Worm (Caenorhabditis elegans): ENCODE data around the gene his-6.

DNA sequence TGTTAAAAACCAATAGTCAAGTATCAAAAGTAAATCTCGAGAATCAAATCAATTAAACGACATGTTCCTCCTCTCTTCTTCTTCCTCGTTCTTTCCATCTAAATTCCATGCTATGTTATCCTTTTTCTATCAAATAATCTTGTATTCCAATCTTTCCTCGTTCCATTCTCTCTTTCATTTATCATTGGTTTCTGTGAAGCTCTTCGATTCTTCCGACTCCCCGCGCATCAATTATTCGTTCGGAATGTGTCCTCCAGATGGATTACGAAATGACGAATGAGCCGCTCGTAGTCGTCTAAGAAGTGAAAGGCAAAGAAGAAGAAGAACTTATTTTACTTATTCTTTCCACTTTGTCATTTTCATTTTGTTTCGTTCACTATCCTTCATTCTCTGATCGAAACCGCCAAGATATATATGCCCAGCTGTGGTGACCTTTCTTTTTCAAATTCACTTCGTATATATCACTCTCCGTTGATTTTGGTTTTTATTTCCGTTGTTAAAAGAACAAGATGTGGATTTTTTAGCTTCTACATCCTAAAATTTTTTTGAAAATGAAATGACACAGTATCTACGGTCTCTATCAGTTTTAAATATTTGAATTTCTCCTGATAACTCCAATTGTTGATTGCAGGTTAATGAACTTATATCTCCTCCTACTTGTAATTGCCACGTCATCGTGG lies 40.4 kb downstream of the his-6 start, which contains the start of gene pxn-1:
- TF ChIP-seq che-1 (tag; optimal IDR thresholded peaks at IDR 0.05) = no peak
- no peak for TF ChIP-seq syd-9 (tag; optimal IDR thresholded peaks at IDR 0.05)
- TF ChIP-seq pros-1 (tag; optimal IDR thresholded peaks at IDR 0.05) = no peak
- no peak for TF ChIP-seq ceh-45 (GFP tag; IDR thresholded peaks at IDR 0.05)
- TF ChIP-seq hlh-30 (tag; optimal IDR thresholded peaks at IDR 0.05; ENCODE audit: insufficient read depth) = no peak
- no peak for TF ChIP-seq fkh-6 (tag; optimal IDR thresholded peaks at IDR 0.05)
- TF ChIP-seq K09A11.1 (tag; optimal IDR thresholded peaks at IDR 0.05; ENCODE audit: insufficient read depth) = no peak
- no peak for TF ChIP-seq ama-1 (optimal IDR thresholded peaks at IDR 0.05)
